Fruit fly (Drosophila melanogaster): ENCODE results near the gene lds.

The lds gene

dm6 chr3R:7886859-7887190 is 33.4 kb upstream of the lds start, which contains the start of gene ArgRS-m (continued):
- peak; percentile 85 for TF ChIP-seq CG9797 (GFP tag; optimal IDR thresholded peaks at IDR 0.05)
- TF ChIP-seq ham (GFP tag; IDR thresholded peaks at IDR 0.05): no peak
- TF ChIP-seq slp2 (GFP tag; optimal IDR thresholded peaks at IDR 0.05): no peak
- TF ChIP-seq sob (GFP tag; IDR thresholded peaks at IDR 0.05): no peak
- TF ChIP-seq CG2199 (GFP tag; IDR thresholded peaks at IDR 0.05): no peak
- TF ChIP-seq H15 (GFP tag; IDR thresholded peaks at IDR 0.05): no peak
- no peak for TF ChIP-seq Dip2 (GFP tag; IDR thresholded peaks at IDR 0.05)
- TF ChIP-seq z (GFP tag; IDR thresholded peaks at IDR 0.05): no peak
- no peak for TF ChIP-seq Hmx (GFP tag; optimal IDR thresholded peaks at IDR 0.05)
- TF ChIP-seq Fer1 (GFP tag; optimal IDR thresholded peaks at IDR 0.05): peak; percentile 76
- TF ChIP-seq chn (GFP tag; optimal IDR thresholded peaks at IDR 0.05): peak; percentile 20
- no peak for TF ChIP-seq CG15601 (tag; optimal IDR thresholded peaks at IDR 0.05)
- TF ChIP-seq CG17568 (GFP tag; optimal IDR thresholded peaks at IDR 0.05): no peak
- peak; percentile 56 for TF ChIP-seq her (GFP tag; optimal IDR thresholded peaks at IDR 0.05)
- no peak; the same call in 2 of the 3 replicates for TF ChIP-seq CG17361 (GFP tag; IDR thresholded peaks at IDR 0.05)
- no peak for TF ChIP-seq sqz (GFP tag; optimal IDR thresholded peaks at IDR 0.05)
- no peak for TF ChIP-seq dmrt99B (tag; optimal IDR thresholded peaks at IDR 0.05)
- no peak for TF ChIP-seq D (optimal IDR thresholded peaks at IDR 0.05)
- no peak for TF ChIP-seq D (GFP tag; optimal IDR thresholded peaks at IDR 0.05)
- peak; percentile 16 for TF ChIP-seq CG1602 (GFP tag; optimal IDR thresholded peaks at IDR 0.05)
- TF ChIP-seq Sry-β (GFP tag; optimal IDR thresholded peaks at IDR 0.05): no peak
- no peak for TF ChIP-seq nerfin-1 (tag; optimal IDR thresholded peaks at IDR 0.05)
- TF ChIP-seq ash1 (GFP tag; optimal IDR thresholded peaks at IDR 0.05): no peak
- TF ChIP-seq CG11456 (GFP tag; IDR thresholded peaks at IDR 0.05): peak; percentile 73; the same call in 1 of the 3 replicates
- peak; percentile 76 for TF ChIP-seq Sin3A (optimal IDR thresholded peaks at IDR 0.05)
- peak; percentile 67 for TF ChIP-seq CG14014 (GFP tag; IDR thresholded peaks at IDR 0.05)
- peak; percentile 16; the same call in 1 of the 2 replicates for TF ChIP-seq CG14441 (GFP tag; IDR thresholded peaks at IDR 0.05)
- TF ChIP-seq corto (GFP tag; optimal IDR thresholded peaks at IDR 0.05): no peak
- TF ChIP-seq Usf (GFP tag; optimal IDR thresholded peaks at IDR 0.05): peak; percentile 1
- peak; percentile 45 for TF ChIP-seq CG8944 (GFP tag; optimal IDR thresholded peaks at IDR 0.05)
- TF ChIP-seq CG6689 (GFP tag; IDR thresholded peaks at IDR 0.05): peak; percentile 35; the same call in 1 of the 2 replicates
- TF ChIP-seq dysf (GFP tag; IDR thresholded peaks at IDR 0.05): peak; percentile 43; the same call in 1 of the 3 replicates
- no peak for TF ChIP-seq pros (GFP tag; optimal IDR thresholded peaks at IDR 0.05)
- TF ChIP-seq Lim3 (GFP tag; IDR thresholded peaks at IDR 0.05): no peak
- TF ChIP-seq gcm2 (GFP tag; optimal IDR thresholded peaks at IDR 0.05): peak; percentile 10
- TF ChIP-seq mam (GFP tag; optimal IDR thresholded peaks at IDR 0.05): peak; percentile 66
- peak; percentile 62 for TF ChIP-seq caup (GFP tag; optimal IDR thresholded peaks at IDR 0.05; ENCODE audit: severe bottlenecking)
- TF ChIP-seq CG4617 (GFP tag; optimal IDR thresholded peaks at IDR 0.05; ENCODE audit: borderline replicate concordance): peak; percentile 58
- TF ChIP-seq CG9932 (GFP tag; IDR thresholded peaks at IDR 0.05): peak; percentile 84
- TF ChIP-seq vnd (GFP tag; IDR thresholded peaks at IDR 0.05; ENCODE audit: partially characterized antibody): no peak
- peak; percentile 53; the same call in 1 of the 2 replicates for TF ChIP-seq vvl (GFP tag; IDR thresholded peaks at IDR 0.05)
- peak; percentile 25 for TF ChIP-seq CG3407 (GFP tag; optimal IDR thresholded peaks at IDR 0.05)
- TF ChIP-seq ase (GFP tag; IDR thresholded peaks at IDR 0.05): no peak
- TF ChIP-seq CG18476 (GFP tag; optimal IDR thresholded peaks at IDR 0.05): no peak
- no peak for TF ChIP-seq CG11085 (GFP tag; IDR thresholded peaks at IDR 0.05)
- peak; percentile 47 for TF ChIP-seq Xbp1 (GFP tag; optimal IDR thresholded peaks at IDR 0.05)
- TF ChIP-seq slbo (GFP tag; IDR thresholded peaks at IDR 0.05): peak; percentile 83
- TF ChIP-seq BEAF-32 (GFP tag; optimal IDR thresholded peaks at IDR 0.05): peak; percentile 61
- no peak for TF ChIP-seq CG7271 (tag; optimal IDR thresholded peaks at IDR 0.05)
- no peak for TF ChIP-seq CG10274 (GFP tag; optimal IDR thresholded peaks at IDR 0.05)
- TF ChIP-seq CG11504 (tag; optimal IDR thresholded peaks at IDR 0.05): no peak
- peak; percentile 39; the same call in 1 of the 3 replicates for TF ChIP-seq Dbx (GFP tag; IDR thresholded peaks at IDR 0.05)
- TF ChIP-seq CG7357 (GFP tag; IDR thresholded peaks at IDR 0.05): no peak

Measured in whole organism, embryonic.